Fruit fly (Drosophila melanogaster): ENCODE data around the gene CG42846.

Gene CG42846

DNA sequence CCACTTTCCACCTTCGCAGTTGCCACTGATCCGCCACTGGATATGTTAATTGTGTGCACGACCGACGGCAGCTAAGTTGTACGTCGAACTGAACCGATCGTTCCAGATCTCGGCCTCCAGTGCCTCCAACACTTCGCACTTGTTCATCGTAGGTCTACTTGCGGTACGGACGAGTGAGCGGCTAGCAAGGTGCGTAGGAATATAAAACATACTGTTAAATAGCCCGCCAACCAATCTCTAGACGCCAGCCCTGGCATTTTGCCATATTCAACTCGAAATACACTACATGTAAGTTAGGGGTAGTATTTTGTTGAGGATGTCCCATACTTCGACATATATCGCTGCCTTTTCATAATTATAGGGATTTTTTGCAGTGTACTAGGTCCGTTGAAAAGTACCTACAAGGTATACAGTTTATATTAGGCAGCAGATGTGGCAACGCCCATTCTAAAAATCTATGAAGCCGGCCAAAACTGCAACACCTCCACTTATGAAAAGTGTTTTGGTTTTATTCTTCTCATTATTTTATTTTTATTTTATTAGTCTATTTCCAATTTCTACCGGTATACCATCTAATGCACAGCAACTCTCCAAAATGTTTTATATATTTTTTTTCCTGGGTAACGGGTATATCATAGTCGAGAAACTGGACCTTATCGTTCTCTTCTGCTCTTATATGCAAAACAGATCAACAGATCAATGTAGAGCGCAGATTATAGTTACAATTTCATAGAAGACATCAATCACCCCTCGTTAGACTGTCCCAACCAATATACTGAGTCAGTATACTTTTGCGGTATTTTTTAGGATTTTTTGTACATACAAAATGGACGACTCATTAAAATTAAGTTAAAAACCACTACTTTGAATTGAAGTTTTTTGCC, 8.1 kb downstream of the CG42846 start, which contains the start of the genes pyx and CG33229 (continued):
- TF ChIP-seq CG8089 (GFP tag; optimal IDR thresholded peaks at IDR 0.05), result peak; percentile 66
- TF ChIP-seq CG1233 (GFP tag; optimal IDR thresholded peaks at IDR 0.05), result peak; percentile 85
- peak; percentile 71; the same call in 1 of the 3 replicates for TF ChIP-seq CG11560 (tag; IDR thresholded peaks at IDR 0.05)
- peak; percentile 90 for TF ChIP-seq tio (GFP tag; optimal IDR thresholded peaks at IDR 0.05)
- TF ChIP-seq tx (GFP tag; optimal IDR thresholded peaks at IDR 0.05), result peak; percentile 82
- TF ChIP-seq CG9215 (GFP tag; IDR thresholded peaks at IDR 0.05), result peak; percentile 87
- no peak for TF ChIP-seq cad (GFP tag; optimal IDR thresholded peaks at IDR 0.05)
- peak; percentile 33 for TF ChIP-seq trem (tag; optimal IDR thresholded peaks at IDR 0.05)
- TF ChIP-seq CrebB (tag; optimal IDR thresholded peaks at IDR 0.05), result peak; percentile 14
- TF ChIP-seq C15 (GFP tag; IDR thresholded peaks at IDR 0.05), result peak; percentile 66; the same call in 1 of the 3 replicates
- peak; percentile 71; the same call in 1 of the 2 replicates for TF ChIP-seq klu (GFP tag; IDR thresholded peaks at IDR 0.05)
- peak; percentile 92 for TF ChIP-seq sug (tag; optimal IDR thresholded peaks at IDR 0.05)
- no peak for TF ChIP-seq otp (GFP tag; IDR thresholded peaks at IDR 0.05)
- TF ChIP-seq CG17385 (GFP tag; optimal IDR thresholded peaks at IDR 0.05), result peak; percentile 68
- peak; percentile 34; the same call in 1 of the 3 replicates for TF ChIP-seq CG6791 (GFP tag; IDR thresholded peaks at IDR 0.05; ENCODE audit: partially characterized antibody)
- peak; percentile 38 for TF ChIP-seq luna (GFP tag; optimal IDR thresholded peaks at IDR 0.05)
- TF ChIP-seq salm (tag; optimal IDR thresholded peaks at IDR 0.05), result peak; percentile 28
- TF ChIP-seq nerfin-2 (GFP tag; IDR thresholded peaks at IDR 0.05; ENCODE audit: partially characterized antibody), result no peak
- no peak for TF ChIP-seq fru (optimal IDR thresholded peaks at IDR 0.05)
- peak; percentile 58 for TF ChIP-seq ara (GFP tag; IDR thresholded peaks at IDR 0.05)
- no peak; the same call in 1 of the 2 replicates for TF ChIP-seq Taf1 (GFP tag; IDR thresholded peaks at IDR 0.05)
- TF ChIP-seq CG10565 (GFP tag; optimal IDR thresholded peaks at IDR 0.05), result peak; percentile 32
- peak; percentile 77; the same call in 1 of the 2 replicates for TF ChIP-seq HLH3B (GFP tag; IDR thresholded peaks at IDR 0.05)
- peak; percentile 89 for TF ChIP-seq Mad (GFP tag; optimal IDR thresholded peaks at IDR 0.05)
- peak; percentile 47 for TF ChIP-seq gcm (GFP tag; optimal IDR thresholded peaks at IDR 0.05)
- TF ChIP-seq Hr39 (optimal IDR thresholded peaks at IDR 0.05), result no peak
- TF ChIP-seq HmgZ (tag; optimal IDR thresholded peaks at IDR 0.05), result peak; percentile 56
- peak; percentile 78 for TF ChIP-seq CG10431 (GFP tag; optimal IDR thresholded peaks at IDR 0.05)
- TF ChIP-seq CG34224 (GFP tag; IDR thresholded peaks at IDR 0.05; ENCODE audit: partially characterized antibody), result no peak
- TF ChIP-seq pros (GFP tag; optimal IDR thresholded peaks at IDR 0.05), result no peak
- peak; percentile 57 for TF ChIP-seq emc (GFP tag; optimal IDR thresholded peaks at IDR 0.05)
- TF ChIP-seq CG2889 (GFP tag; IDR thresholded peaks at IDR 0.05), result peak; percentile 60; the same call in 2 of the 3 replicates
- peak; percentile 75 for TF ChIP-seq CG10274 (GFP tag; optimal IDR thresholded peaks at IDR 0.05)
- TF ChIP-seq CG6689 (GFP tag; IDR thresholded peaks at IDR 0.05), result peak; percentile 80; the same call in 1 of the 2 replicates
- no peak for TF ChIP-seq ash1 (GFP tag; optimal IDR thresholded peaks at IDR 0.05)
- TF ChIP-seq pum (GFP tag; optimal IDR thresholded peaks at IDR 0.05), result peak; percentile 78
- TF ChIP-seq toy (GFP tag; IDR thresholded peaks at IDR 0.05), result peak; percentile 55; the same call in 1 of the 2 replicates
- TF ChIP-seq CG12744 (GFP tag; optimal IDR thresholded peaks at IDR 0.05), result peak; percentile 75
- TF ChIP-seq Hr78 (GFP tag; optimal IDR thresholded peaks at IDR 0.05), result peak in 1 of 2 experiments; percentile 40
- no peak for TF ChIP-seq jing (GFP tag; optimal IDR thresholded peaks at IDR 0.05)
- peak; percentile 81 for TF ChIP-seq dmrt99B (tag; optimal IDR thresholded peaks at IDR 0.05)
- TF ChIP-seq lov (optimal IDR thresholded peaks at IDR 0.05), result no peak
- no peak for TF ChIP-seq lov (GFP tag; IDR thresholded peaks at IDR 0.05)
- TF ChIP-seq Eip74EF (GFP tag; optimal IDR thresholded peaks at IDR 0.05), result no peak
- peak; percentile 36 for TF ChIP-seq en (GFP tag; optimal IDR thresholded peaks at IDR 0.05)
- TF ChIP-seq CG8924 (tag; optimal IDR thresholded peaks at IDR 0.05), result peak; percentile 85
- peak; percentile 74 for TF ChIP-seq unpg (GFP tag; optimal IDR thresholded peaks at IDR 0.05)
- TF ChIP-seq CG5953 (GFP tag; IDR thresholded peaks at IDR 0.05), result peak; percentile 69

All from whole organism, embryonic.